Fruit fly (Drosophila melanogaster) whole organism, adult: ENCODE measurements around the gene Ns4.
A peak's percentile ranks its signal among the peaks of the same experiment; 100 is the strongest.

Experiments used
- CG11617 ChIP-seq: fragments of 200-800 bp; sonication (Bioruptor generic); optimal IDR thresholded peaks from 2 replicates; lab custom pipeline; 2017; ENCODE audit warnings: mild to moderate bottlenecking, missing biosample characterization, missing genetic modification reagents, missing genetic modification characterization
- CG12768 ChIP-seq: fragments of 200-800 bp; sonication (Bioruptor generic); optimal IDR thresholded peaks from 2 replicates; lab custom pipeline; 2017; ENCODE audit warnings: missing biosample characterization, missing genetic modification characterization, mild to moderate bottlenecking, moderate library complexity, missing genetic modification reagents
- CG14711 ChIP-seq: fragments of 200-800 bp; sonication (Bioruptor generic); optimal IDR thresholded peaks from 2 replicates; lab custom pipeline; 2018; ENCODE audit warnings: missing biosample characterization, mild to moderate bottlenecking, missing genetic modification characterization, moderate library complexity
- CG1620 ChIP-seq: fragments of 200-800 bp; sonication (Bioruptor generic); optimal IDR thresholded peaks from 2 replicates; lab custom pipeline; 2016; ENCODE audit warnings: missing biosample characterization, missing genetic modification characterization
- CG33017 ChIP-seq: fragments of 200-800 bp; sonication (Bioruptor generic); optimal IDR thresholded peaks from 2 replicates; lab custom pipeline; 2018; ENCODE audit warnings: missing biosample characterization, mild to moderate bottlenecking, missing genetic modification characterization, moderate library complexity
- CG5204 ChIP-seq: fragments of 200-800 bp; sonication (Bioruptor generic); optimal IDR thresholded peaks from 2 replicates; lab custom pipeline; 2016; ENCODE audit warnings: missing biosample characterization, missing genetic modification characterization
- CG7045 ChIP-seq: fragments of 200-800 bp; sonication (Bioruptor generic); optimal IDR thresholded peaks from 2 replicates; lab custom pipeline; 2017; ENCODE audit warnings: missing biosample characterization, mild to moderate bottlenecking, missing genetic modification characterization
- CG7101 ChIP-seq: fragments of 200-800 bp; sonication (Bioruptor generic); optimal IDR thresholded peaks from 2 replicates; lab custom pipeline; 2018; ENCODE audit warnings: missing biosample characterization, mild to moderate bottlenecking, missing genetic modification characterization, moderate library complexity
- Clk ChIP-seq: fragments of 200-800 bp; sonication (Bioruptor generic); optimal IDR thresholded peaks from 2 replicates; lab custom pipeline; 2017; ENCODE audit warnings: missing biosample characterization, missing genetic modification characterization
- Crg-1 ChIP-seq: fragments of 200-800 bp; sonication (Bioruptor generic); optimal IDR thresholded peaks from 2 replicates; lab custom pipeline; 2016; ENCODE audit warnings: missing biosample characterization, missing genetic modification characterization
- Hr96 ChIP-seq: fragments of 200-800 bp; sonication (Bioruptor generic); optimal IDR thresholded peaks from 2 replicates; lab custom pipeline; 2016; ENCODE audit warnings: missing biosample characterization, missing genetic modification characterization
- Mnt ChIP-seq: fragments of 200-800 bp; sonication (Bioruptor generic); optimal IDR thresholded peaks from 2 replicates; lab custom pipeline; 2016; ENCODE audit warnings: missing biosample characterization, mild to moderate bottlenecking, missing genetic modification characterization
- bab1 ChIP-seq: fragments of 200-800 bp; sonication (Bioruptor generic); optimal IDR thresholded peaks from 3 replicates; lab custom pipeline; 2019; ENCODE audit warnings: missing biosample characterization, mild to moderate bottlenecking, missing genetic modification characterization, moderate library complexity
- cic ChIP-seq: fragments of 200-800 bp; sonication (Bioruptor generic); optimal IDR thresholded peaks from 2 replicates; lab custom pipeline; 2017; ENCODE audit warnings: missing biosample characterization, mild to moderate bottlenecking, missing genetic modification characterization, moderate library complexity
- cnc ChIP-seq, 2 experiments: fragments of >200 bp; optimal IDR thresholded peaks; 2 replicates each; lab custom pipeline; 2017
- kay ChIP-seq: fragments of 200-800 bp; sonication (Bioruptor generic); peaks from one replicate; lab custom pipeline; 2016; ENCODE audit warnings: missing biosample characterization, missing genetic modification characterization, borderline replicate concordance
- ovo ChIP-seq: fragments of 200-800 bp; sonication (Bioruptor generic); optimal IDR thresholded peaks from 2 replicates; lab custom pipeline; 2016; ENCODE audit warnings: missing biosample characterization, missing genetic modification characterization
- pad ChIP-seq: fragments of 200-800 bp; sonication (Bioruptor generic); optimal IDR thresholded peaks from 3 replicates; lab custom pipeline; 2017; ENCODE audit warnings: missing biosample characterization, missing genetic modification characterization, mild to moderate bottlenecking, moderate library complexity, missing genetic modification reagents
- tj ChIP-seq: fragments of 200-800 bp; sonication (Bioruptor generic); optimal IDR thresholded peaks from 3 replicates; lab custom pipeline; 2017; ENCODE audit warnings: missing biosample characterization, mild to moderate bottlenecking, missing genetic modification characterization, moderate library complexity
- toe ChIP-seq: fragments of 200-800 bp; sonication (Bioruptor generic); optimal IDR thresholded peaks from 2 replicates; lab custom pipeline; 2016; ENCODE audit warnings: missing biosample characterization, missing genetic modification characterization

The Ns4 gene

dm6 chr2L:20788050-20788449, 35.8 kb downstream of the Ns4 start:
- TF ChIP-seq tj (GFP tag; lab: Kevin White, UChicago) (no peak), CG7045 (no peak), Clk (no peak), cnc (optimal IDR thresholded peaks at IDR 0.05; lab: Kevin White, UChicago) (no peak), Hr96 (GFP tag; lab: Kevin White, UChicago) (no peak), cic (GFP tag; lab: Kevin White, UChicago) (no peak), bab1 (GFP tag; lab: Kevin White, UChicago) (no peak), CG33017 (tag; lab: Kevin White, UChicago) (no peak), CG14711 (no peak), pad (GFP tag; lab: Kevin White, UChicago) (no peak), Mnt (GFP tag; lab: Kevin White, UChicago) (no peak), CG7101 (tag; lab: Kevin White, UChicago) (no peak), CG11617 (GFP tag; lab: Kevin White, UChicago) (no peak), CG1620 (GFP tag; lab: Kevin White, UChicago) (no peak), CG12768 (GFP tag; lab: Kevin White, UChicago) (no peak), toe (GFP tag; lab: Kevin White, UChicago) (no peak), CG5204 (no peak)

- TF ChIP-seq kay (peak; percentile 53), Crg-1 (GFP tag; lab: Kevin White, UChicago) (no peak)
These were observed 40.2 kb downstream of the Ns4 start for dm6 chr2L:20792521-20792920.

- TF ChIP-seq CG7045, result no peak
- TF ChIP-seq tj (GFP tag; lab: Kevin White, UChicago), result peak; percentile 95
- no peak for TF ChIP-seq ovo
- TF ChIP-seq Mnt (GFP tag; lab: Kevin White, UChicago), result peak; percentile 6
- peak; percentile 62 for TF ChIP-seq CG12768 (GFP tag; lab: Kevin White, UChicago)
- TF ChIP-seq Crg-1 (GFP tag; lab: Kevin White, UChicago), result no peak
- peak; percentile 72 for TF ChIP-seq kay
These were observed 40.8 kb downstream of the Ns4 start for dm6 chr2L:20792988-20793544.

- TF ChIP-seq CG7045 (no peak), kay (peak; percentile 93), Clk (no peak), CG1620 (GFP tag; lab: Kevin White, UChicago) (no peak), CG14711 (peak; percentile 19), CG5204 (no peak), toe (GFP tag; lab: Kevin White, UChicago) (no peak), cnc (optimal IDR thresholded peaks at IDR 0.05; lab: Kevin White, UChicago) (no peak), cic (GFP tag; lab: Kevin White, UChicago) (peak; percentile 67), bab1 (GFP tag; lab: Kevin White, UChicago) (peak; percentile 79), Hr96 (GFP tag; lab: Kevin White, UChicago) (peak; percentile 6), tj (GFP tag; lab: Kevin White, UChicago) (peak; percentile 13), CG7101 (tag; lab: Kevin White, UChicago) (peak; percentile 51), CG11617 (GFP tag; lab: Kevin White, UChicago) (no peak), Crg-1 (GFP tag; lab: Kevin White, UChicago) (no peak), Mnt (GFP tag; lab: Kevin White, UChicago) (peak; percentile 77), pad (GFP tag; lab: Kevin White, UChicago) (peak; percentile 9), ovo (peak; percentile 33), CG33017 (tag; lab: Kevin White, UChicago) (peak; percentile 63), CG12768 (GFP tag; lab: Kevin White, UChicago) (peak; percentile 70)
These were observed 41.6 kb downstream of the Ns4 start for dm6 chr2L:20793881-20794280.

dm6 chr2L:20794656-20795055, 42.4 kb downstream of the Ns4 start:
- no peak for TF ChIP-seq Clk
- TF ChIP-seq CG11617 (GFP tag; lab: Kevin White, UChicago), result no peak
- no peak for TF ChIP-seq CG12768 (GFP tag; lab: Kevin White, UChicago)
- TF ChIP-seq kay, result no peak
- TF ChIP-seq CG1620 (GFP tag; lab: Kevin White, UChicago), result no peak
- TF ChIP-seq CG7045, result no peak
- TF ChIP-seq CG7101 (tag; lab: Kevin White, UChicago), result no peak
- TF ChIP-seq CG5204, result no peak
- no peak for TF ChIP-seq pad (GFP tag; lab: Kevin White, UChicago)
- no peak for TF ChIP-seq CG14711
- no peak for TF ChIP-seq cic (GFP tag; lab: Kevin White, UChicago)

- TF ChIP-seq tj (GFP tag; lab: Kevin White, UChicago) (no peak), bab1 (GFP tag; lab: Kevin White, UChicago) (no peak), Mnt (GFP tag; lab: Kevin White, UChicago) (no peak), CG11617 (GFP tag; lab: Kevin White, UChicago) (no peak), cnc (optimal IDR thresholded peaks at IDR 0.05; lab: Kevin White, UChicago) (no peak), CG7101 (tag; lab: Kevin White, UChicago) (no peak), Hr96 (GFP tag; lab: Kevin White, UChicago) (no peak), CG12768 (GFP tag; lab: Kevin White, UChicago) (no peak), CG14711 (no peak), CG7045 (no peak), CG33017 (tag; lab: Kevin White, UChicago) (no peak), Crg-1 (GFP tag; lab: Kevin White, UChicago) (no peak), Clk (no peak), cic (GFP tag; lab: Kevin White, UChicago) (no peak), pad (GFP tag; lab: Kevin White, UChicago) (no peak), CG1620 (GFP tag; lab: Kevin White, UChicago) (no peak), ovo (no peak)
These were observed 43.5 kb downstream of the Ns4 start for dm6 chr2L:20795774-20796173.
